Worm (Caenorhabditis elegans) whole organism, L3 larva: ENCODE data around the gene clec-172.

Experiments
- R02D3.7 ChIP-seq: fragments of 150-350 bp; optimal IDR thresholded peaks from 2 replicates; lab custom pipeline; 2014; ENCODE audit warnings: missing biosample characterization, missing genetic modification characterization
- aly-2 ChIP-seq: fragments of 150-350 bp; optimal IDR thresholded peaks from 2 replicates; lab custom pipeline; 2014; ENCODE audit warnings: missing biosample characterization, missing genetic modification characterization
- ama-1 ChIP-seq: fragments of 150-350 bp; optimal IDR thresholded peaks from 2 replicates; lab custom pipeline; 2018
- ceh-16 ChIP-seq: sonication (generic microtip); optimal IDR thresholded peaks from 2 replicates; lab custom pipeline; 2017; ENCODE audit warnings: missing biosample characterization, missing genetic modification characterization
- ceh-28 ChIP-seq: fragments of 150-350 bp; optimal IDR thresholded peaks from 2 replicates; lab custom pipeline; 2014; ENCODE audit warnings: missing biosample characterization, missing genetic modification reagents, missing genetic modification characterization
- ceh-82 ChIP-seq: fragments of 150-350 bp; optimal IDR thresholded peaks from 2 replicates; lab custom pipeline; 2014; ENCODE audit warnings: missing biosample characterization, missing genetic modification characterization
- ceh-9 ChIP-seq: sonication (generic microtip); optimal IDR thresholded peaks from 2 replicates; lab custom pipeline; 2018; ENCODE audit warnings: missing biosample characterization, missing genetic modification characterization
- daf-12 ChIP-seq: fragments of 150-350 bp; optimal IDR thresholded peaks from 2 replicates; lab custom pipeline; 2014; ENCODE audit warnings: missing biosample characterization, missing genetic modification reagents, missing genetic modification characterization
- egl-27 ChIP-seq: sonication (generic microtip); optimal IDR thresholded peaks from 4 replicates; lab custom pipeline; 2017; ENCODE audit warnings: missing biosample characterization, missing genetic modification reagents, missing genetic modification characterization
- elt-1 ChIP-seq: fragments of 150-350 bp; optimal IDR thresholded peaks from 2 replicates; lab custom pipeline; 2014; ENCODE audit warnings: missing biosample characterization, missing genetic modification characterization
- elt-2 ChIP-seq: sonication (generic microtip); optimal IDR thresholded peaks from 2 replicates; lab custom pipeline; 2016; ENCODE audit warnings: missing genetic modification reagents, mild to moderate bottlenecking, missing genetic modification characterization, missing compliant biosample characterization
- elt-3 ChIP-seq, 3 experiments: fragments of 150-350 bp in 1 of 3; sonication (generic microtip) in 2 of 3; optimal IDR thresholded peaks; 2 replicates in 2 of 3; 4 replicates in 1 of 3; lab custom pipeline; 2014 to 2017; ENCODE audit warnings: missing biosample characterization in 3 of 3, missing genetic modification characterization in 3 of 3
- eor-1 ChIP-seq, 2 experiments: fragments of 150-350 bp; optimal IDR thresholded peaks; 2 replicates each; lab custom pipeline; 2014 to 2018; ENCODE audit warnings: missing biosample characterization in 2 of 2, missing genetic modification characterization in 2 of 2
- fkh-10 ChIP-seq: sonication (generic microtip); optimal IDR thresholded peaks from 2 replicates; lab custom pipeline; 2017; ENCODE audit warnings: missing biosample characterization, missing genetic modification reagents, missing genetic modification characterization
- fkh-2 ChIP-seq: fragments of 150-350 bp; optimal IDR thresholded peaks from 2 replicates; lab custom pipeline; 2014; ENCODE audit warnings: missing biosample characterization, missing genetic modification reagents, missing genetic modification characterization
- fos-1 ChIP-seq: fragments of 150-350 bp; optimal IDR thresholded peaks from 2 replicates; lab custom pipeline; 2014; ENCODE audit warnings: missing biosample characterization, missing genetic modification characterization
- hmg-11 ChIP-seq: sonication (generic microtip); optimal IDR thresholded peaks from 2 replicates; lab custom pipeline; 2016; ENCODE audit warnings: missing genetic modification characterization, missing compliant biosample characterization
- jun-1 ChIP-seq: fragments of 150-350 bp; optimal IDR thresholded peaks from 2 replicates; lab custom pipeline; 2014; ENCODE audit warnings: missing biosample characterization, missing genetic modification reagents, missing genetic modification characterization
- lin-15B ChIP-seq: fragments of 150-350 bp; optimal IDR thresholded peaks from 2 replicates; lab custom pipeline; 2014; ENCODE audit warnings: missing biosample characterization, missing genetic modification characterization
- lsy-12 ChIP-seq: sonication (generic microtip); optimal IDR thresholded peaks from 2 replicates; lab custom pipeline; 2016; ENCODE audit warnings: mild to moderate bottlenecking, missing genetic modification characterization, missing compliant biosample characterization
- mdl-1 ChIP-seq: fragments of 150-350 bp; optimal IDR thresholded peaks from 2 replicates; lab custom pipeline; 2014; ENCODE audit warnings: missing biosample characterization, missing genetic modification characterization
- mml-1 ChIP-seq: fragments of 150-350 bp; sonication (generic microtip); optimal IDR thresholded peaks from 3 replicates; lab custom pipeline; 2014; ENCODE audit warnings: missing biosample characterization, missing genetic modification characterization
- nfya-1 ChIP-seq: sonication (generic microtip); optimal IDR thresholded peaks from 2 replicates; lab custom pipeline; 2017; ENCODE audit warnings: missing genetic modification characterization, mild to moderate bottlenecking, missing compliant biosample characterization, antibody characterized with exemption, moderate library complexity; ENCODE audit not compliant: insufficient read depth
- nhr-11 ChIP-seq: fragments of 150-350 bp; optimal IDR thresholded peaks from 2 replicates; lab custom pipeline; 2014; ENCODE audit warnings: missing biosample characterization, missing genetic modification characterization
- nhr-23 ChIP-seq: fragments of 150-350 bp; optimal IDR thresholded peaks from 2 replicates; lab custom pipeline; 2014; ENCODE audit warnings: missing biosample characterization, missing genetic modification reagents, missing genetic modification characterization
- nhr-25 ChIP-seq: sonication (generic microtip); optimal IDR thresholded peaks from 2 replicates; lab custom pipeline; 2017; ENCODE audit warnings: missing biosample characterization, missing genetic modification characterization
- nhr-43 ChIP-seq: sonication (generic microtip); optimal IDR thresholded peaks from 2 replicates; lab custom pipeline; 2016; ENCODE audit warnings: mild to moderate bottlenecking, missing genetic modification characterization, missing compliant biosample characterization; ENCODE audit not compliant: poor library complexity, severe bottlenecking
- nhr-67 ChIP-seq: fragments of 150-350 bp; optimal IDR thresholded peaks from 2 replicates; lab custom pipeline; 2014; ENCODE audit warnings: missing biosample characterization, missing genetic modification characterization
- nhr-77 ChIP-seq: fragments of 150-350 bp; optimal IDR thresholded peaks from 2 replicates; lab custom pipeline; 2014; ENCODE audit warnings: missing biosample characterization, missing genetic modification characterization
- pha-4 ChIP-seq: fragments of 150-350 bp; optimal IDR thresholded peaks from 2 replicates; lab custom pipeline; 2014; ENCODE audit warnings: missing biosample characterization, missing genetic modification reagents, missing genetic modification characterization
- pqm-1 ChIP-seq: fragments of 150-350 bp; optimal IDR thresholded peaks from 2 replicates; lab custom pipeline; 2017; ENCODE audit warnings: missing biosample characterization, missing genetic modification characterization, inconsistent platforms
- skn-1 ChIP-seq: fragments of 150-350 bp; optimal IDR thresholded peaks from 2 replicates; lab custom pipeline; 2014; ENCODE audit warnings: missing biosample characterization, missing genetic modification characterization
- tbx-2 ChIP-seq: sonication (generic microtip); optimal IDR thresholded peaks from 2 replicates; lab custom pipeline; 2016; ENCODE audit warnings: mild to moderate bottlenecking, missing genetic modification characterization, missing compliant biosample characterization
- unc-39 ChIP-seq: sonication (generic microtip); optimal IDR thresholded peaks from 4 replicates; lab custom pipeline; 2017; ENCODE audit warnings: missing biosample characterization, missing genetic modification characterization
- ztf-4 ChIP-seq: fragments of 150-350 bp; optimal IDR thresholded peaks from 2 replicates; lab custom pipeline; 2014; ENCODE audit warnings: missing biosample characterization, missing genetic modification characterization

The clec-172 gene

DNA sequence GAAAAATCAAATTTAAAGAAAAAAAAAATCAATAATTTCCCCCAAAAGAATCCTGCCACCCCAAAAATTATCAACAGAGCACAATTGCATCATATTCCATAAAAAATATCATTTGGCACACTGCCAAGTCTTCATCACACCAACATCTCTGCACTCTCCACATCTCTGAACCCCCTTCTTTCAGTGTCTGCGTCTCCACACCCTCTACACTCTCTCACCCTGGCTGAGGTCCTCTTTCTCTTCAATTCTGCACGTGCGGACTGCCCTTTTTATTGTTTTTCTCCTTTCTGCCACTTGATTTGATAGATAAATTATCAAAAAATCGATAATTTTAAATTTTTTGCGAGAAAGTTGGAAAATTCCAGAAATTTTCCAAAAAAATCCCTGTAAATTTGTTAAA lies 19.0 kb downstream of the clec-172 start, which contains the start of gene hxk-3 (continued):
- TF ChIP-seq mml-1 (no peak), nhr-25 (peak; percentile 13), R02D3.7 (tag; lab: Kevin White, UChicago) (no peak), tbx-2 (tag; lab: Kevin White, UChicago) (no peak), fkh-2 (no peak), lsy-12 (tag; lab: Kevin White, UChicago) (peak; percentile 1), pqm-1 (tag; lab: Kevin White, UChicago) (no peak), skn-1 (tag; lab: Kevin White, UChicago) (no peak), fos-1 (tag; lab: Kevin White, UChicago) (no peak), nhr-67 (tag; lab: Kevin White, UChicago) (no peak), elt-1 (tag; lab: Kevin White, UChicago) (no peak), lin-15B (peak; percentile 64), ama-1 (lab: Kevin White, UChicago) (peak; percentile 70)

DNA sequence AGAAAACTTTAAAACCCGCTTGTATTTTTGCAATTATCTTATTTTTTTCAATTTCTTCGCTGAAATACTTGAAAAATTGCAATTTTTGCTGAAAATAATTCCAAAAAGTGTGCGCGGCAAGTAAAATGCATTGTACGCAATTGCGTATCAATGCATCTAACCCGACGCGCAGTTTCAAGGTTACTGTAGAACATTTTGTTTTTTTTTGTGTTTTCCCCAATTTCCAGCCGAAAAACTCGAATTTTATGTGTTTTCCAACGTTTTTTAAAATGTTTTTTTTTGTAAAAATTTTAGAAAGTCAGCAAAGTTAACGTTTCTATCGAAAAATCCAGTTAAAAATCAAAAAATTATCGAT lies 19.8 kb downstream of the clec-172 start:
- TF ChIP-seq nhr-11 (tag; lab: Kevin White, UChicago), result no peak
- TF ChIP-seq ztf-4 (tag; lab: Kevin White, UChicago), result no peak
- TF ChIP-seq mml-1, result no peak
- no peak for TF ChIP-seq ceh-82 (tag; lab: Kevin White, UChicago)
- TF ChIP-seq skn-1 (tag; lab: Kevin White, UChicago), result no peak
- no peak for TF ChIP-seq fkh-10 (GFP tag; lab: Kevin White, UChicago)
- no peak for TF ChIP-seq fkh-2
- TF ChIP-seq nhr-77, result no peak
- no peak for TF ChIP-seq unc-39 (tag; lab: Kevin White, UChicago)
- no peak for TF ChIP-seq daf-12 (tag; lab: Kevin White, UChicago)
- TF ChIP-seq mdl-1 (tag; lab: Kevin White, UChicago), result no peak
- no peak for TF ChIP-seq aly-2 (tag; lab: Kevin White, UChicago)
- no peak for TF ChIP-seq pha-4 (tag; lab: Kevin White, UChicago)
- TF ChIP-seq nhr-43 (tag; lab: Kevin White, UChicago), result no peak
- no peak for TF ChIP-seq nhr-25
- TF ChIP-seq egl-27 (tag; lab: Kevin White, UChicago), result no peak

DNA sequence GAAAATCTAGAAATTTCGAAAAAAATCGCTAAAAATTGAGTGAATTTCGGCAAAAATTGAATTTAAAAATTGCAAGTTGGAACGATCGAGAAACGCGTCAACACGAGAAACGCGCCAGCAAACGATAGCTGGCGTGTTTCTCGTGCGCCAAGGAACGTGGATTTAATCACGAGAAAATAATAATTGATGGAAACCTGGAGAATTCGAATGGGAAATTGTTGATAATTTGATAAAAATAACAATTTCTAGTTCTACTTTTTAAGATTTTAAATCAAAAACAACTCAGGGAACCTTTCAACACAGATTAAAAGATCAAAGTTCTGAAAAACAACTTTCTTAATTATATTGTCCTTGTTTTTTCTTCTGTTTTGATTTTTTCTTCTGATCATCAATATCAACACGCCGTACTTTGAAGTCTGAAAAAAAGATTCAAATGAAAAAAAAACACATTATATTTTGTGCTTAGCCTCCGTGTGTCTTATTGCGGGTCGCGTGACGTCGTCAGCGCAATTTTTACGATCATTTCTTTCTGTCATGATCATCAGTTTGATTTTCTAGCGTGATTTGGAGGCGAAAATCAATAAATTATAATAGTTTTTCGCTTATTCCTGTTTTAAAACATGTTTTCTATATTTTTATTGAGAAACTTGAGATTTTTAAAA lies 20.3 kb downstream of the clec-172 start, which contains the start of gene npp-20:
npp-20 (minus strand) TSS at position 6 of the 662 bp plus-strand sequence.
- peak; percentile 38 for TF ChIP-seq elt-2 (tag; lab: Kevin White, UChicago)
- TF ChIP-seq hmg-11, result peak; percentile 58
- TF ChIP-seq jun-1 (tag; lab: Kevin White, UChicago), result peak; percentile 6
- TF ChIP-seq elt-3 (tag; optimal IDR thresholded peaks at IDR 0.05; lab: Kevin White, UChicago), result no peak
- TF ChIP-seq ceh-9 (tag; lab: Kevin White, UChicago), result no peak
- TF ChIP-seq eor-1 (tag; optimal IDR thresholded peaks at IDR 0.05; lab: Kevin White, UChicago), result no peak
- TF ChIP-seq mml-1, result no peak
- no peak for TF ChIP-seq ceh-16 (tag; lab: Kevin White, UChicago)
- peak; percentile 25 for TF ChIP-seq ceh-28 (tag; lab: Kevin White, UChicago)
- TF ChIP-seq nhr-25, result peak; percentile 25
- peak; percentile 65 for TF ChIP-seq lin-15B
- TF ChIP-seq tbx-2 (tag; lab: Kevin White, UChicago), result peak; percentile 15
- TF ChIP-seq nhr-23 (tag; lab: Kevin White, UChicago), result peak; percentile 16
- TF ChIP-seq mdl-1 (tag; lab: Kevin White, UChicago), result peak; percentile 15
- peak; percentile 38 for TF ChIP-seq pha-4 (tag; lab: Kevin White, UChicago)
- peak; percentile 50 for TF ChIP-seq nfya-1 (tag; lab: Kevin White, UChicago)
- peak; percentile 5 for TF ChIP-seq pqm-1 (tag; lab: Kevin White, UChicago)

DNA sequence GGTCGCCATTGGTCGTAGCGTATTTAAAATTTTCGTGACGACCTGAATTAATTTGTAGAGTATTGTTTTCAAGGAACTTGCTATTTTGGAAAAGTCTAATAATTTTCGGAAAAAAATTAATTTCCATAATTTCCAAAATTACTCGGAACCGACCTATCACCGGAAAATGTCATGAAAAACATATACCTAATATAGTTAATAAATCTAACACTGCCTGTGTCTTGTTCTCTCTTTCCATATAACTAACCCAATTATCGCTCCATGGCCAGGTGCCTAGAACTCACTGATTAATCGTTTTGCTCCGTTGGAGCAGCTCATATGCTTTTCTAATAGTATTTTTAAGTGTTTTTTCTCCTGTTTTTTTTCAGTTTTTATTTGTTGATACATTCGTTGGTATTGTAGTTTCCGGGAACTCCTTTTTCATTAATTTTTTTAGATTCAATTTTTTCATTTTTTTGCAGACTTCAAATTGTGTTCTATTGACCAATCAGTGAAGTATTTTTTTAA lies 31.4 kb downstream of the clec-172 start, which contains the start of gene Y77E11A.16:
Y77E11A.16 (plus strand) TSS at position 457 of the 507 bp plus-strand sequence.
- no peak for TF ChIP-seq tbx-2 (tag; lab: Kevin White, UChicago)
- peak; percentile 53 for TF ChIP-seq nhr-11 (tag; lab: Kevin White, UChicago)
